Worm (Caenorhabditis elegans) whole organism, young adult: ENCODE measurements around the gene C56A3.8.
A peak's percentile ranks its signal among the peaks of the same experiment; 100 is the strongest.

Experiments used
- B0035.1 ChIP-seq: sonication (generic microtip); optimal IDR thresholded peaks from 2 replicates; lab custom pipeline; 2016; ENCODE audit warnings: missing genetic modification characterization, mild to moderate bottlenecking, missing compliant biosample characterization, missing genotype, missing genetic modification reagents
- C17E4.6 ChIP-seq: fragments of 200-800 bp; sonication (Bioruptor generic); IDR thresholded peaks from 2 replicates; pipeline ENCODE4 v1.3.6; 2022; ENCODE audit warnings: missing genetic modification reagents, missing genetic modification characterization, missing compliant biosample characterization
- F10E7.11 ChIP-seq: sonication (generic microtip); optimal IDR thresholded peaks from 2 replicates; lab custom pipeline; 2017; ENCODE audit warnings: mild to moderate bottlenecking, missing genetic modification characterization, moderate library complexity, missing compliant biosample characterization
- F37B4.10 ChIP-seq: fragments of 200-800 bp; sonication (Bioruptor generic); IDR thresholded peaks from 2 replicates; pipeline ENCODE4 v1.3.6; 2022; ENCODE audit warnings: missing genetic modification characterization, missing compliant biosample characterization
- F52B5.7 ChIP-seq: sonication (generic microtip); optimal IDR thresholded peaks from 2 replicates; lab custom pipeline; 2016; ENCODE audit warnings: mild to moderate bottlenecking, missing genetic modification characterization, missing compliant biosample characterization
- K11D2.4 ChIP-seq: fragments of 200-800 bp; sonication (Bioruptor generic); IDR thresholded peaks from 2 replicates; pipeline ENCODE4 v1.3.6; 2022; ENCODE audit warnings: missing genetic modification reagents, missing genetic modification characterization, missing compliant biosample characterization
- T07F8.4 ChIP-seq: sonication (generic microtip); optimal IDR thresholded peaks from 2 replicates; lab custom pipeline; 2016; ENCODE audit warnings: mild to moderate bottlenecking, missing genetic modification characterization, moderate library complexity, missing compliant biosample characterization
- T26A5.8 ChIP-seq: sonication (generic microtip); optimal IDR thresholded peaks from 2 replicates; lab custom pipeline; 2016; ENCODE audit warnings: missing genetic modification characterization, missing compliant biosample characterization
- Y53G8AR.9 ChIP-seq: fragments of 200-800 bp; sonication (Bioruptor generic); conservative IDR thresholded peaks from 2 replicates; pipeline ENCODE4 v1.3.6; 2022; ENCODE audit warnings: missing genetic modification reagents, missing genetic modification characterization, missing compliant biosample characterization
- Y56A3A.18 ChIP-seq: fragments of 200-800 bp; sonication (Bioruptor generic); IDR thresholded peaks from 2 replicates; pipeline ENCODE4 v1.3.6; 2022; ENCODE audit warnings: missing genetic modification reagents, missing genetic modification characterization, missing compliant biosample characterization
- ama-1 ChIP-seq, 3 experiments: fragments of 150-350 bp in 1 of 3; sonication (generic microtip) in 2 of 3; optimal IDR thresholded peaks; 2 replicates each; lab custom pipeline; 2014 to 2018; ENCODE audit warnings: missing biosample characterization in 2 of 3, missing genetic modification characterization in 2 of 3, missing genetic modification reagents in 2 of 3
- atf-7 ChIP-seq: sonication (generic microtip); optimal IDR thresholded peaks from 2 replicates; lab custom pipeline; 2017; ENCODE audit warnings: mild to moderate bottlenecking, missing genetic modification characterization, missing compliant biosample characterization
- attf-3 ChIP-seq: fragments of 200-800 bp; sonication (Bioruptor generic); conservative IDR thresholded peaks from 2 replicates; pipeline ENCODE4 v1.3.6; 2022; ENCODE audit warnings: missing genetic modification reagents, missing genetic modification characterization, missing compliant biosample characterization
- bed-2 ChIP-seq: fragments of 200-800 bp; sonication (Bioruptor generic); IDR thresholded peaks from 2 replicates; pipeline ENCODE4 v1.3.6; 2022; ENCODE audit warnings: missing genetic modification reagents, missing genetic modification characterization, missing compliant biosample characterization
- ceh-91 ChIP-seq: fragments of 200-800 bp; sonication (Bioruptor generic); IDR thresholded peaks from 2 replicates; pipeline ENCODE4 v1.3.6; 2022; ENCODE audit warnings: missing genetic modification reagents, missing genetic modification characterization, missing compliant biosample characterization
- chd-7 ChIP-seq: sonication (generic microtip); optimal IDR thresholded peaks from 2 replicates; lab custom pipeline; 2016; ENCODE audit warnings: mild to moderate bottlenecking, missing genetic modification characterization, moderate library complexity, missing compliant biosample characterization
- dpff-1 ChIP-seq: sonication (generic microtip); optimal IDR thresholded peaks from 2 replicates; lab custom pipeline; 2017; ENCODE audit warnings: mild to moderate bottlenecking, missing genetic modification characterization, missing compliant biosample characterization
- egl-18 ChIP-seq: fragments of 200-800 bp; sonication (Bioruptor generic); IDR thresholded peaks from 2 replicates; pipeline ENCODE4 v1.3.6; 2022; ENCODE audit warnings: missing genetic modification reagents, missing genetic modification characterization, missing compliant biosample characterization
- egl-44 ChIP-seq: fragments of 200-800 bp; sonication (Bioruptor generic); IDR thresholded peaks from 2 replicates; pipeline ENCODE4 v1.3.6; 2022; ENCODE audit warnings: missing genetic modification reagents, missing genetic modification characterization, missing compliant biosample characterization
- egrh-3 ChIP-seq: fragments of 200-800 bp; sonication (Bioruptor generic); IDR thresholded peaks from 2 replicates; pipeline ENCODE4 v1.3.6; 2022; ENCODE audit warnings: missing genetic modification reagents, missing genetic modification characterization, missing compliant biosample characterization
- hlh-12 ChIP-seq: sonication (generic microtip); optimal IDR thresholded peaks from 2 replicates; lab custom pipeline; 2016; ENCODE audit warnings: missing genetic modification characterization, missing compliant biosample characterization
- lag-1 ChIP-seq: fragments of 200-800 bp; sonication (Bioruptor generic); IDR thresholded peaks from 2 replicates; pipeline ENCODE4 v1.3.6; 2022; ENCODE audit warnings: missing genetic modification reagents, missing genetic modification characterization, missing compliant biosample characterization
- let-607 ChIP-seq, 2 experiments: fragments of 200-800 bp in 1 of 2; sonication (Bioruptor generic) in 1 of 2; sonication (generic microtip) in 1 of 2; optimal IDR thresholded peaks; 2 replicates each; lab custom pipeline; 2016 to 2018; ENCODE audit warnings: mild to moderate bottlenecking in 2 of 2, missing compliant biosample characterization in 2 of 2, missing genetic modification characterization in 2 of 2, moderate library complexity in 2 of 2, missing genotype in 1 of 2
- madf-8 ChIP-seq: fragments of 200-800 bp; sonication (Bioruptor generic); conservative IDR thresholded peaks from 2 replicates; pipeline ENCODE4 v1.3.6; 2022; ENCODE audit warnings: missing genetic modification reagents, missing genetic modification characterization, missing compliant biosample characterization
- mcd-1 ChIP-seq: fragments of 200-800 bp; sonication (Bioruptor generic); IDR thresholded peaks from 2 replicates; pipeline ENCODE4 v1.3.6; 2022; ENCODE audit warnings: missing genetic modification reagents, missing genetic modification characterization, missing compliant biosample characterization
- nhr-120 ChIP-seq: fragments of 200-800 bp; sonication (Bioruptor generic); IDR thresholded peaks from 2 replicates; pipeline ENCODE4 v1.3.6; 2022; ENCODE audit warnings: missing genetic modification characterization, missing compliant biosample characterization
- nhr-80 ChIP-seq: sonication (generic microtip); optimal IDR thresholded peaks from 2 replicates; lab custom pipeline; 2016; ENCODE audit warnings: missing genetic modification characterization, missing compliant biosample characterization
- nhr-90 ChIP-seq: sonication (generic microtip); optimal IDR thresholded peaks from 2 replicates; lab custom pipeline; 2016; ENCODE audit warnings: missing genotype, mild to moderate bottlenecking, missing genetic modification characterization, missing compliant biosample characterization
- rpc-1 ChIP-seq, 2 experiments: fragments of 150-350 bp in 1 of 2; sonication (generic microtip) in 1 of 2; optimal IDR thresholded peaks; 2 replicates each; lab custom pipeline; 2014 to 2018; ENCODE audit warnings: missing biosample characterization in 1 of 2, missing genetic modification characterization in 1 of 2, missing genetic modification reagents in 1 of 2, missing genotype in 1 of 2
- snpc-4 ChIP-seq, 5 experiments: fragments of 150-350 bp in 1 of 5; sonication (generic microtip) in 4 of 5; optimal IDR thresholded peaks; 2 replicates each; lab custom pipeline; 2014 to 2018; ENCODE audit warnings: missing genetic modification characterization in 5 of 5, missing biosample characterization in 3 of 5, antibody characterized with exemption in 2 of 5, mild to moderate bottlenecking in 2 of 5, missing compliant biosample characterization in 2 of 5, missing genotype in 2 of 5, moderate library complexity in 2 of 5, missing genetic modification reagents in 1 of 5
- tbx-9 ChIP-seq: sonication (generic microtip); optimal IDR thresholded peaks from 2 replicates; lab custom pipeline; 2016; ENCODE audit warnings: borderline replicate concordance, missing genetic modification characterization, inconsistent platforms, missing compliant biosample characterization
- ztf-28 ChIP-seq: fragments of 200-800 bp; sonication (Bioruptor generic); IDR thresholded peaks from 2 replicates; pipeline ENCODE4 v1.3.6; 2022; ENCODE audit warnings: missing genetic modification reagents, missing genetic modification characterization, missing compliant biosample characterization

C56A3.8 gene

DNA sequence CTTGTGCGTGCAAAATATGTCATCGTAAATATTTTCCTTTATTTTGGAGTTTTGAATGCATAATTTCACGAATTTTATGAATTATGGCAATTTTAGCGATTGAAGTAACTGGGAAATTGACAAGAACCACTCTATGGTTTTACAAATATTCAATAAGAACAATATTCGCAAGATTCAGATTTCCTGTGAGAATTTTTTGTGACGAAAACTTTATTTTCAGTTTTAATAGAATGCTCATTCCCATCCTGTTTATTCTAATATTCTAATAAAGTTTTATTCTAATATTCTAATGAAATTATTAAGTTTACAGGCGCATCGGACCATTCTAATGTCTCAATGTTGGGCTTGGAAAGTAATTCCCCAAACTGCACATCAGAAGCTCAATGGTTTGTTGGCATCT is 36.9 kb upstream of the C56A3.8 start, which contains the start of gene R11G10.3 (continued):
- no peak for TF ChIP-seq madf-8 (GFP tag; lab: Robert Waterston, UW)
- no peak for TF ChIP-seq egl-18 (GFP tag; lab: Robert Waterston, UW)

DNA sequence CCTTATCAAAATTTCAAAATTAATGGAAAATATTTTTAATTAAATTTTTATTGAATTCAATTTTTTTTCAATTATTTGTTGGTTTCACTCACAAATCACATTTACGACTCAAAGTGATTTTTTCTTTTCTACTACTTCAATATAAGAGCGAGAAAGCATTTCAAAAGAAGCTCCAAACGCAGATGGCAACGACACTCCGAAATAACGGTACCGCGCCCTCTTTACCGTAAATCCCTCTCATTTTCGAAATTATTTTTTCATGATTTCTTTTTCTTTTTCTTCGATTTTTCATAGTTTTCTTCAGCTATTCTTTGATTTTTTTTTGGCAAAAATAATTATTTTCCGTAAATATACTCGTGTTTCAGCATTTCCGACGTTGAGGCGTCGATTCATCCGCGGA is 32.8 kb upstream of the C56A3.8 start:
- TF ChIP-seq attf-3: peak; percentile 86

DNA sequence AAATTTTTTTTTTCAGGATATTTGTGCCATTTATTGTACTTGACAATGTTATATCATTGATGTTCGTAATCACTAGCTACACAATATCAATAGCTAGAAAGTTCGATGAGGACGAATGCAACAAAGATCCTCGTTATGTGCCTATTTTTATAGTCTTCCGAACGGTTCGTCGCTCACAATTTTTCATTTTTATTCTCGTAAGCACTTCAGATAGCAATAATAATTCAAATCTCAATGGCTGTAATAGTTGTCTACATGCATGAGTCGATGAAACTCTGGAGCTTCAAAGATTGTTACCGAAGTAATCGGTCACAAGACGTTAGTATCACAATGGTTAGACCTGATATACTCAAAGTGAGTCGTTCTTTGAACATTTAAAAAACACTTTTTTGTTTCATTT is 30.9 kb upstream of the C56A3.8 start:
- TF ChIP-seq chd-7 (tag; lab: Kevin White, UChicago) (no peak), snpc-4 (GFP tag; optimal IDR thresholded peaks at IDR 0.05; lab: Kevin White, UChicago) (no peak), snpc-4 (tag; optimal IDR thresholded peaks at IDR 0.05; lab: Kevin White, UChicago) (no peak), nhr-120 (GFP tag; lab: Robert Waterston, UW) (no peak), F10E7.11 (no peak), T07F8.4 (tag; lab: Kevin White, UChicago) (no peak), egl-44 (GFP tag; lab: Robert Waterston, UW) (no peak), attf-3 (no peak), nhr-90 (tag; lab: Kevin White, UChicago) (no peak), lag-1 (GFP tag; lab: Robert Waterston, UW) (no peak), C17E4.6 (GFP tag; lab: Robert Waterston, UW) (no peak), dpff-1 (tag; lab: Kevin White, UChicago) (no peak), F52B5.7 (tag; lab: Kevin White, UChicago) (no peak), B0035.1 (tag; lab: Kevin White, UChicago) (no peak)

DNA sequence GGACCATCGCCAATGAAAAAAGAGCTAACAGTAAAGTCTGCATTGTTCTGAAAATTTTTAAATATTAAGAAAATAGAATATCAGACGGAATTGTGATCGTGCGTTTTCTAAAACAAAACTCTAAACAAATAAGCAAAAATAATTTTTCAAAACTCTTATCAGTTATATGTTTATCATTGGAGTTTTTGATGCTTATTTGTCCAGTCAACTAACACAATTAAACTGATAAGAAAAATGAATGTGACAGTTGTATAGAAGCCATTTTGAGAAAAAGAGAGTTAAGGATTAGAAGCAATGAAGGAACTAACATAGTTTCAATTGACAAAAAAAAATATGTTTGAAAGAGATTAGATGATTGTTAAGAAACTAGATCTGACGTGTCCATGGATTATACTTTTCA is 29.4 kb upstream of the C56A3.8 start, which contains the start of gene ttr-44:
Gene ttr-44, minus strand, starts transcription at position 47 of the 400 bp plus-strand sequence.
- TF ChIP-seq nhr-80 (tag; lab: Kevin White, UChicago) (peak; percentile 67), mcd-1 (no peak)

DNA sequence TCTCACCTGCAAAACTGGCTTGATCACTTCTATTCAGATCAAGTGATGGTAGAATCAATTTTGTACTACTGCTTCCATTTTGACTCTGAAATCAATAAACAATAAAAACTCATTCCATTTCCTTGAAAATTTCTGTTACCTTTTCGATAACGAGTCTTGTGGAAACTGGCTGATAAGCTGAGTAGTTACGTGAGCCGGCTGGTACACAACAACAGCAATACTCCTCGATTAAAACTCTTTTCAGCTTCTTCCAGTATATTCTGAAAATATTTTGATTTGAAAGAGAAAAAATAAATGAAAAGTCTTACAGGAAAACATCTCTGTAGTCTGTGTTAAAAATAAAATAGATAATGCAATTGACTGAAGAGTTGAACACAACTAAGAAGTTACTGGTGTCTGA is 27.6 kb upstream of the C56A3.8 start:
- TF ChIP-seq K11D2.4 (GFP tag; lab: Robert Waterston, UW) (no peak), ceh-91 (GFP tag; lab: Robert Waterston, UW) (no peak), lag-1 (GFP tag; lab: Robert Waterston, UW) (no peak), F37B4.10 (GFP tag; lab: Robert Waterston, UW) (no peak), rpc-1 (optimal IDR thresholded peaks at IDR 0.05; lab: Kevin White, UChicago) (no peak), rpc-1 (tag; optimal IDR thresholded peaks at IDR 0.05; lab: Kevin White, UChicago) (no peak), tbx-9 (tag; lab: Kevin White, UChicago) (no peak), ztf-28 (no peak), atf-7 (tag; lab: Kevin White, UChicago) (no peak), Y53G8AR.9 (GFP tag; lab: Robert Waterston, UW) (no peak), egrh-3 (no peak), hlh-12 (tag; lab: Kevin White, UChicago) (no peak), madf-8 (GFP tag; lab: Robert Waterston, UW) (no peak), let-607 (tag; optimal IDR thresholded peaks at IDR 0.05; lab: Kevin White, UChicago) (no peak), egl-18 (GFP tag; lab: Robert Waterston, UW) (no peak), T26A5.8 (no peak), bed-2 (GFP tag; lab: Robert Waterston, UW) (no peak), ama-1 (optimal IDR thresholded peaks at IDR 0.05; lab: Kevin White, UChicago) (no peak), ama-1 (GFP tag; optimal IDR thresholded peaks at IDR 0.05; lab: Kevin White, UChicago) (no peak), Y56A3A.18 (GFP tag; lab: Robert Waterston, UW) (no peak)
